Worm (Caenorhabditis elegans) whole organism, mixed stage, embryonic: ENCODE data around the gene M151.7.

ENCODE experiments used
- blmp-1 ChIP-seq: fragments of 150-350 bp; optimal IDR thresholded peaks from 2 replicates; lab custom pipeline; 2014; ENCODE audit warnings: missing biosample characterization, missing genetic modification characterization
- ceh-39 ChIP-seq: fragments of 150-350 bp; optimal IDR thresholded peaks from 2 replicates; lab custom pipeline; 2014; ENCODE audit warnings: missing biosample characterization, missing genetic modification characterization
- elt-3 ChIP-seq: fragments of 150-350 bp; optimal IDR thresholded peaks from 2 replicates; lab custom pipeline; 2014; ENCODE audit warnings: missing biosample characterization, missing genetic modification characterization
- lsy-2 ChIP-seq: fragments of 150-350 bp; optimal IDR thresholded peaks from 2 replicates; lab custom pipeline; 2014; ENCODE audit warnings: missing biosample characterization, missing genetic modification characterization
- mep-1 ChIP-seq: fragments of 150-350 bp; optimal IDR thresholded peaks from 2 replicates; lab custom pipeline; 2017; ENCODE audit warnings: missing biosample characterization, missing genetic modification reagents, missing genetic modification characterization, inconsistent platforms
- nhr-12 ChIP-seq: fragments of 150-350 bp; optimal IDR thresholded peaks from 2 replicates; lab custom pipeline; 2014; ENCODE audit warnings: missing biosample characterization, missing genetic modification characterization
- nhr-237 ChIP-seq: fragments of 150-350 bp; optimal IDR thresholded peaks from 2 replicates; lab custom pipeline; 2014; ENCODE audit warnings: missing biosample characterization, missing genetic modification characterization
- nhr-28 ChIP-seq: fragments of 150-350 bp; optimal IDR thresholded peaks from 2 replicates; lab custom pipeline; 2014; ENCODE audit warnings: missing biosample characterization, missing genetic modification characterization
- pha-4 ChIP-seq: fragments of 150-350 bp; optimal IDR thresholded peaks from 2 replicates; lab custom pipeline; 2018; ENCODE audit warnings: missing biosample characterization, missing genetic modification reagents, missing genetic modification characterization
- snpc-4 ChIP-seq: fragments of 150-350 bp; optimal IDR thresholded peaks from 2 replicates; lab custom pipeline; 2014; ENCODE audit warnings: missing biosample characterization, missing genetic modification characterization
- sptf-1 ChIP-seq: sonication (generic microtip); optimal IDR thresholded peaks from 2 replicates; lab custom pipeline; 2017; ENCODE audit warnings: mild to moderate bottlenecking, missing genetic modification characterization, moderate library complexity, missing compliant biosample characterization
- unc-62 ChIP-seq: fragments of 150-350 bp; optimal IDR thresholded peaks from 2 replicates; lab custom pipeline; 2014; ENCODE audit warnings: missing biosample characterization, missing genetic modification reagents, missing genetic modification characterization
- zip-8 ChIP-seq: fragments of 150-350 bp; optimal IDR thresholded peaks from 2 replicates; lab custom pipeline; 2014; ENCODE audit warnings: missing biosample characterization, missing genetic modification characterization
- ztf-11 ChIP-seq: fragments of 150-350 bp; optimal IDR thresholded peaks from 2 replicates; lab custom pipeline; 2014; ENCODE audit warnings: missing biosample characterization, missing genetic modification characterization

ce11 chrII:3655378-3655777 is 33.3 kb downstream of the M151.7 start, which contains the start of gene F19B10.5:
- TF ChIP-seq nhr-237 (no peak), snpc-4 (tag; lab: Kevin White, UChicago) (no peak), nhr-28 (tag; lab: Kevin White, UChicago) (no peak), mep-1 (tag; lab: Kevin White, UChicago) (no peak), elt-3 (tag; lab: Kevin White, UChicago) (no peak), lsy-2 (tag; lab: Kevin White, UChicago) (no peak), zip-8 (no peak), nhr-12 (tag; lab: Kevin White, UChicago) (no peak), ztf-11 (tag; lab: Kevin White, UChicago) (no peak), blmp-1 (tag; lab: Kevin White, UChicago) (no peak), ceh-39 (no peak), unc-62 (no peak), sptf-1 (no peak), pha-4 (tag; lab: Kevin White, UChicago) (no peak)
